Fruit fly (Drosophila melanogaster): ENCODE data around the gene Vav.

DNA sequence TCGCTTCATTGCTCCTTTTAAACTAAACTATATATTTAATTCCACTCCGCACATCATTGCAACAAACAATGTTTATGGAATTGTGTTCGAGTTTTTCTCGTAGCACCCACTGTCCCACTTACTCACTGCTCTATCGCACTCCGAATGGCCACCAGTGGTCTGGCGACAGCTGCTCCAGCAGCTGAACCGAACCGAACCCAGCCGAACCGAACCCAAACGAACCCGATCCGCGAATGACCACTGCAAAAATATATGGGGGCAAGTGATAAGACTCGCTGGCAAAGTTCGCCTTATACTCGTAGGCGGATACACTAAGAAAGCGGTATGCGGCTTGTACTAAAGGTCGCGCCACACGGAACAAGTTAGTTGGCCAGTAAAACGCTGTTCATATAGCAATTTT lies 43.6 kb downstream of the Vav start:
- TF ChIP-seq CTCF (optimal IDR thresholded peaks at IDR 0.05) (no peak), CG8478 (optimal IDR thresholded peaks at IDR 0.05) (no peak)
